Worm (Caenorhabditis elegans): Measurements from ENCODE around the gene ace-3.

- no peak for TF ChIP-seq akir-1 (GFP tag; optimal IDR thresholded peaks at IDR 0.05)
- TF ChIP-seq him-1 (tag; optimal IDR thresholded peaks at IDR 0.05) = no peak
- no peak for TF ChIP-seq unc-130 (GFP tag; optimal IDR thresholded peaks at IDR 0.05)
- no peak for TF ChIP-seq sptf-2 (GFP tag; optimal IDR thresholded peaks at IDR 0.05)
- TF ChIP-seq nhr-179 (tag; optimal IDR thresholded peaks at IDR 0.05) = no peak
- no peak for TF ChIP-seq bed-2 (GFP tag; IDR thresholded peaks at IDR 0.05)
- TF ChIP-seq nfya-1 (tag; optimal IDR thresholded peaks at IDR 0.05; ENCODE audit: borderline replicate concordance, insufficient read depth) = no peak
- no peak for TF ChIP-seq lir-1 (GFP tag; conservative IDR thresholded peaks at IDR 0.05)
- TF ChIP-seq rcor-1 (GFP tag; IDR thresholded peaks at IDR 0.05) = no peak
- no peak for TF ChIP-seq unc-62 (GFP tag; optimal IDR thresholded peaks at IDR 0.05)
- TF ChIP-seq cebp-1 (GFP tag; IDR thresholded peaks at IDR 0.05) = no peak
- TF ChIP-seq cebp-1 (tag; optimal IDR thresholded peaks at IDR 0.05) = no peak
- no peak for TF ChIP-seq D2030.7 (GFP tag; IDR thresholded peaks at IDR 0.05)
Measured at ce11 chrII:14206211-14206610, 776 bp downstream of the ace-3 start.

Data from whole organism, young adult.